Worm (Caenorhabditis elegans) whole organism, L1 larva: ENCODE data around the gene Y75B8A.63.

ENCODE experiments used
- Y116A8C.19 ChIP-seq: sonication (generic microtip); optimal IDR thresholded peaks from 2 replicates; lab custom pipeline; 2016; ENCODE audit warnings: missing compliant biosample characterization, missing genetic modification characterization, borderline replicate concordance
- ama-1 ChIP-seq: fragments of 150-350 bp; optimal IDR thresholded peaks from 2 replicates; lab custom pipeline; 2014
- ceh-82 ChIP-seq, 3 experiments: fragments of 150-350 bp in 1 of 3; sonication (generic microtip) in 2 of 3; optimal IDR thresholded peaks; 2 replicates each; lab custom pipeline; 2014 to 2017; ENCODE audit warnings: missing biosample characterization in 3 of 3, missing genetic modification characterization in 3 of 3
- ces-1 ChIP-seq: fragments of 150-350 bp; optimal IDR thresholded peaks from 2 replicates; lab custom pipeline; 2014; ENCODE audit warnings: missing biosample characterization, missing genetic modification reagents, missing genetic modification characterization
- efl-1 ChIP-seq, 4 experiments: fragments of 150-350 bp; optimal IDR thresholded peaks in 3 of 4; peaks in 1 of 4; 1 replicate in 1 of 4; 2 replicates in 3 of 4; lab custom pipeline; 2014; ENCODE audit warnings: missing biosample characterization in 2 of 4, missing genetic modification characterization in 2 of 4, missing genetic modification reagents in 2 of 4
- egl-13 ChIP-seq: sonication (generic microtip); optimal IDR thresholded peaks from 2 replicates; lab custom pipeline; 2016; ENCODE audit warnings: missing genotype, missing genetic modification reagents, missing genetic modification characterization, missing compliant biosample characterization
- elt-2 ChIP-seq: sonication (generic microtip); optimal IDR thresholded peaks from 2 replicates; lab custom pipeline; 2016; ENCODE audit warnings: missing genetic modification characterization, mild to moderate bottlenecking, inconsistent platforms, missing compliant biosample characterization, missing genetic modification reagents
- fkh-8 ChIP-seq: sonication (generic microtip); optimal IDR thresholded peaks from 2 replicates; lab custom pipeline; 2016; ENCODE audit warnings: mild to moderate bottlenecking, missing genetic modification characterization, missing compliant biosample characterization
- grh-1 ChIP-seq: fragments of 200-800 bp; sonication (Bioruptor generic); IDR thresholded peaks from 2 replicates; pipeline ENCODE4 v1.3.6; 2022; ENCODE audit warnings: missing genetic modification reagents, missing genetic modification characterization, missing compliant biosample characterization
- jun-1 ChIP-seq: fragments of 150-350 bp; optimal IDR thresholded peaks from 2 replicates; lab custom pipeline; 2014; ENCODE audit warnings: missing biosample characterization, missing genetic modification reagents, missing genetic modification characterization
- lin-15B ChIP-seq: fragments of 150-350 bp; sonication (generic microtip); optimal IDR thresholded peaks from 3 replicates; lab custom pipeline; 2014; ENCODE audit warnings: missing biosample characterization, missing genetic modification characterization
- lsy-2 ChIP-seq, 2 experiments: fragments of 150-350 bp; optimal IDR thresholded peaks; 2 replicates each; lab custom pipeline; 2014; ENCODE audit warnings: missing biosample characterization in 2 of 2, missing genetic modification characterization in 2 of 2
- mdl-1 ChIP-seq, 2 experiments: fragments of 150-350 bp; optimal IDR thresholded peaks; 2 replicates each; lab custom pipeline; 2014 to 2017; ENCODE audit warnings: missing biosample characterization in 2 of 2, missing genetic modification characterization in 2 of 2, inconsistent platforms in 1 of 2
- mef-2 ChIP-seq: fragments of 150-350 bp; optimal IDR thresholded peaks from 2 replicates; lab custom pipeline; 2014; ENCODE audit warnings: missing biosample characterization, missing genetic modification characterization
- nhr-11 ChIP-seq: fragments of 150-350 bp; optimal IDR thresholded peaks from 2 replicates; lab custom pipeline; 2014; ENCODE audit warnings: missing biosample characterization, missing genetic modification characterization
- nhr-20 ChIP-seq: sonication (generic microtip); optimal IDR thresholded peaks from 2 replicates; lab custom pipeline; 2016; ENCODE audit warnings: mild to moderate bottlenecking, missing genetic modification characterization, missing compliant biosample characterization
- nhr-237 ChIP-seq: fragments of 150-350 bp; optimal IDR thresholded peaks from 2 replicates; lab custom pipeline; 2014; ENCODE audit warnings: missing biosample characterization, missing genetic modification characterization
- nhr-76 ChIP-seq: sonication (generic microtip); optimal IDR thresholded peaks from 2 replicates; lab custom pipeline; 2017; ENCODE audit warnings: missing biosample characterization, missing genetic modification characterization
- nhr-84 ChIP-seq: sonication (generic microtip); optimal IDR thresholded peaks from 2 replicates; lab custom pipeline; 2017; ENCODE audit warnings: missing biosample characterization, missing genetic modification characterization
- pag-3 ChIP-seq: sonication (generic microtip); optimal IDR thresholded peaks from 2 replicates; lab custom pipeline; 2017; ENCODE audit warnings: missing genetic modification characterization, mild to moderate bottlenecking, missing compliant biosample characterization, antibody characterized with exemption, borderline replicate concordance; ENCODE audit not compliant: insufficient read depth
- pax-3 ChIP-seq: fragments of 200-800 bp; sonication (Bioruptor generic); optimal IDR thresholded peaks from 2 replicates; lab custom pipeline; 2018; ENCODE audit warnings: mild to moderate bottlenecking, missing genetic modification characterization, moderate library complexity, missing compliant biosample characterization
- rnt-1 ChIP-seq: sonication (generic microtip); optimal IDR thresholded peaks from 2 replicates; lab custom pipeline; 2016; ENCODE audit warnings: mild to moderate bottlenecking, missing genetic modification characterization, moderate library complexity, missing compliant biosample characterization
- snu-23 ChIP-seq: sonication (generic microtip); optimal IDR thresholded peaks from 2 replicates; lab custom pipeline; 2016; ENCODE audit warnings: missing genetic modification characterization, missing compliant biosample characterization
- swsn-7 ChIP-seq: sonication (generic microtip); optimal IDR thresholded peaks from 2 replicates; lab custom pipeline; 2016; ENCODE audit warnings: missing genetic modification characterization, missing compliant biosample characterization
- tbx-2 ChIP-seq: sonication (generic microtip); optimal IDR thresholded peaks from 2 replicates; lab custom pipeline; 2016; ENCODE audit warnings: missing genetic modification characterization, missing compliant biosample characterization
- tlp-1 ChIP-seq: fragments of 150-350 bp; optimal IDR thresholded peaks from 2 replicates; lab custom pipeline; 2014; ENCODE audit warnings: missing biosample characterization, missing genetic modification characterization
- zag-1 ChIP-seq: fragments of 150-350 bp; optimal IDR thresholded peaks from 2 replicates; lab custom pipeline; 2014; ENCODE audit warnings: missing biosample characterization, missing genetic modification characterization
- zip-4 ChIP-seq: fragments of 200-800 bp; sonication (Bioruptor generic); optimal IDR thresholded peaks from 2 replicates; lab custom pipeline; 2018; ENCODE audit warnings: mild to moderate bottlenecking, missing genetic modification characterization, moderate library complexity, missing compliant biosample characterization
- ztf-4 ChIP-seq: fragments of 150-350 bp; optimal IDR thresholded peaks from 2 replicates; lab custom pipeline; 2014; ENCODE audit warnings: missing biosample characterization, missing genetic modification characterization

Gene Y75B8A.63

ce11 chrIII:12356588-12356987 lies 28.8 kb downstream of the Y75B8A.63 start:
- TF ChIP-seq Y116A8C.19 (tag; lab: Kevin White, UChicago) (no peak), nhr-76 (tag; lab: Kevin White, UChicago) (no peak), egl-13 (tag; lab: Kevin White, UChicago) (no peak), lin-15B (no peak), ztf-4 (tag; lab: Kevin White, UChicago) (no peak), ama-1 (lab: Kevin White, UChicago) (no peak), rnt-1 (no peak), nhr-11 (tag; lab: Kevin White, UChicago) (no peak), pax-3 (no peak), tbx-2 (tag; lab: Kevin White, UChicago) (no peak)

- no peak for TF ChIP-seq nhr-84 (tag; lab: Kevin White, UChicago)
- no peak for TF ChIP-seq zag-1 (tag; lab: Kevin White, UChicago)
- no peak for TF ChIP-seq swsn-7 (tag; lab: Kevin White, UChicago)
- TF ChIP-seq grh-1 (GFP tag; lab: Robert Waterston, UW) = no peak
- no peak for TF ChIP-seq ces-1 (GFP tag; lab: Kevin White, UChicago)
- no peak for TF ChIP-seq mef-2 (tag; lab: Kevin White, UChicago)
These were observed 30.7 kb downstream of the Y75B8A.63 start, which contains the start of gene Y75B8A.32 for ce11 chrIII:12358461-12358860. Gene Y75B8A.32, minus strand, starts transcription at chrIII:12358561.

DNA sequence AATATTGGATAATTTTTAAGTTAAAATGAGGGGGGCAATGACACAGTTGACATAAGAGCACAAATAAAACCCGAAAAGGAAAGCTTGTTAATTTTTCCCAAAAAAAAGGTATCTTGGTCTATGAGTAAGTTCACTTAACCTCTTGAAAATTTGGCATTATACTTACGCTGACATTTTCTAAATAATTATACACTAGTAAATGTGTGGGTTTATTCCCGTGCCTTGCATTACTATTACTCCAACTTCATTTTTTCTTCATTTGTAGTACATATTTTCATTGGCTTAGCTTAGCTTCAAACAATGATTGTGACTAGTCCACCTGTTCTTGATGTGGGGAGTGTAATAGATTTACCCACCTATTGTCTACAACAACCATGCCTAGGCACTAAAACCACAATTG lies 31.5 kb downstream of the Y75B8A.63 start, which contains the start of gene Y75B8A.34:
Gene Y75B8A.34, plus strand, starts transcription at position 301 of the 400 bp plus-strand sequence.
- TF ChIP-seq tlp-1 (tag; lab: Kevin White, UChicago) = no peak
- TF ChIP-seq pag-3 = no peak
- no peak for TF ChIP-seq zip-4 (GFP tag; lab: Kevin White, UChicago)
- no peak for TF ChIP-seq mdl-1 (tag; optimal IDR thresholded peaks at IDR 0.05; lab: Kevin White, UChicago)
- TF ChIP-seq ces-1 (GFP tag; lab: Kevin White, UChicago) = no peak
- no peak for TF ChIP-seq nhr-20 (tag; lab: Kevin White, UChicago)
- no peak for TF ChIP-seq egl-13 (tag; lab: Kevin White, UChicago)
- TF ChIP-seq snu-23 = no peak
- TF ChIP-seq nhr-237 = no peak
- TF ChIP-seq swsn-7 (tag; lab: Kevin White, UChicago) = no peak

- TF ChIP-seq ztf-4 (tag; lab: Kevin White, UChicago) (peak; percentile 45), lsy-2 (tag; optimal IDR thresholded peaks at IDR 0.05; lab: Kevin White, UChicago) (peak in 1 of 2 experiments; percentile 1), ceh-82 (tag; optimal IDR thresholded peaks at IDR 0.05; lab: Kevin White, UChicago) (no peak), efl-1 (optimal IDR thresholded peaks at IDR 0.05; lab: Kevin White, UChicago) (no peak), efl-1 (GFP tag; optimal IDR thresholded peaks at IDR 0.05 in 1 of 2; lab: Kevin White, UChicago) (peak in 1 of 2 experiments; percentile 60), ama-1 (lab: Kevin White, UChicago) (peak; percentile 61)
- TF ChIP-seq, all 84 proteins: peak for 4
These were observed 39.3 kb downstream of the Y75B8A.63 start, which contains the start of gene Y75B8A.33 for ce11 chrIII:12366989-12367557. Gene Y75B8A.33, minus strand, starts transcription at chrIII:12367373.

- TF ChIP-seq efl-1 (optimal IDR thresholded peaks at IDR 0.05; lab: Kevin White, UChicago) (no peak), efl-1 (GFP tag; optimal IDR thresholded peaks at IDR 0.05 in 1 of 2; lab: Kevin White, UChicago) (peak in 1 of 2 experiments; percentile 91), fkh-8 (tag; lab: Kevin White, UChicago) (no peak), elt-2 (tag; lab: Kevin White, UChicago) (no peak), jun-1 (tag; lab: Kevin White, UChicago) (no peak)
These were observed 40.1 kb downstream of the Y75B8A.63 start for ce11 chrIII:12367891-12368290.
